Worm (Caenorhabditis elegans): ENCODE data around the gene dlat-1.

The dlat-1 gene

DNA sequence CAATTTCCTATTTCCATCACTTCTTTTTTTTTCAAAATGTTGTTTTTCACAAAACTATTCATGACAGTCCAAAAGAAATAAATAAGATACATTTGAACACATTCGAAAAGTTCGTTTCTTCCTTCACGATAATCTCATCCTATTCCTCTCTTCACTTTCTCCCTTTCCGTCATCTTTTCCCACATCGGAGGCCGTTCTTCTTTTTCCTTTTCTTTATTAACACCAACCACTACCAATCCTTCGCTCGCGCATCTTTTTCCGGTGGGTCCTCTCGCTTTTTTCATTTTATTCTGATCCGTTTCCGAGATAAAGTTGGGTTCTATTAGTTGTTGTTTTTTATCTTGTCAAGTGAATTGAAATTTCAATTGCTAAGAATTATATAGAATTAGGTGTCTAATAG is 48.4 kb upstream of the dlat-1 start:
- TF ChIP-seq nhr-76 (tag; optimal IDR thresholded peaks at IDR 0.05) (no peak), gei-8 (GFP tag; optimal IDR thresholded peaks at IDR 0.05) (no peak), nhr-25 (tag; optimal IDR thresholded peaks at IDR 0.05; ENCODE audit: borderline replicate concordance, insufficient read depth) (no peak), saeg-2 (GFP tag; IDR thresholded peaks at IDR 0.05) (no peak), ama-1 (optimal IDR thresholded peaks at IDR 0.05) (no peak), nhr-42 (GFP tag; IDR thresholded peaks at IDR 0.05) (no peak), Y105C5A.15 (GFP tag; IDR thresholded peaks at IDR 0.05) (no peak), mxl-2 (GFP tag; conservative IDR thresholded peaks at IDR 0.05) (no peak), lim-7 (GFP tag; IDR thresholded peaks at IDR 0.05) (no peak), tra-1 (GFP tag; IDR thresholded peaks at IDR 0.05) (no peak), lin-39 (tag; optimal IDR thresholded peaks at IDR 0.05) (no peak), daf-19 (GFP tag; conservative IDR thresholded peaks at IDR 0.05) (no peak), madf-5 (GFP tag; IDR thresholded peaks at IDR 0.05) (no peak), daf-12 (tag; optimal IDR thresholded peaks at IDR 0.05) (no peak), unc-62 (GFP tag; optimal IDR thresholded peaks at IDR 0.05 in 1 of 2) (no peak), unc-62 (tag; optimal IDR thresholded peaks at IDR 0.05) (no peak), nhr-102 (tag; optimal IDR thresholded peaks at IDR 0.05) (no peak), nhr-11 (tag; optimal IDR thresholded peaks at IDR 0.05) (no peak), mdt-29 (GFP tag; IDR thresholded peaks at IDR 0.05) (no peak), Y75B8A.6 (GFP tag; IDR thresholded peaks at IDR 0.05) (no peak), vab-7 (GFP tag; IDR thresholded peaks at IDR 0.05) (no peak)

DNA sequence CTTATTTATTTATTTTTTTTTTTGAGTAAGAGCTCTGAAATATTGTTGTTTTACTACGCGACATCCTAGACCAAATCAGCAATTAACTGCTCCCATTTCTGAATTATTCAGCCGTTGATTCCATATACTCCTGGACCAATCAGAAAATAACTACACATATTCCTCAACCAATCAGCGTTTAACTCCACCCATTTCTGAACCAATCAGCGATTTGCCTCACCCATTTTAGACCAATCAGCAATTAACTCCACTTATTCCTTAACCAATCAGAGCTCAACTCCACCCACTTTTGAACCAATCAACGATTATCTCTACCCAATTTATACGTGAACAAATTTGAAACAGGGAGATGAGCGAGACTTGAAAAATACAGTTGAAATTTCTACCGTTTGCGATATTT is 46.6 kb upstream of the dlat-1 start:
- TF ChIP-seq aha-1 (tag), result peak; percentile 11
- peak in 1 of 2 experiments; percentile 40 for TF ChIP-seq unc-62 (GFP tag; optimal IDR thresholded peaks at IDR 0.05 in 1 of 2)
- no peak for TF ChIP-seq unc-62 (tag; optimal IDR thresholded peaks at IDR 0.05)
- no peak for TF ChIP-seq daf-19 (GFP tag; conservative IDR thresholded peaks at IDR 0.05)

DNA sequence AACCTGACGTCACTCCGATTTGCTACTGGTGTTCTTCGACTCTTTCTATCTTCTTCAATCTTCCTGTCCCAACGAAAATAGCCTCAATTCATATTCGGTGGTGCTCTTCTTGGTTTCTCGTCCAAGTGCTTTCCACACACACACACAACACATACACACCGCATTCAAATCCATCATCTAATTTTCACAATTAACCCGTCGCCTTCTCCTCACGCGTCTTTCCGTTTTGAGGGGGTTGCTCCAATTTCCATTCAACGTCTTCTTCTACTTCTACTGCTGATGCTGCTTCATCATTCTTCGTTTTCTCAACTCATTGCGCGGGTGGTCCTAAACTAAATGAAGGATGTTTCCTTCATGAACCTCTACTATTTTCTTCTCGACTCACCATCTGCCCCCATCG is 44.0 kb upstream of the dlat-1 start:
- no peak for TF ChIP-seq dmd-8 (GFP tag; IDR thresholded peaks at IDR 0.05)

DNA sequence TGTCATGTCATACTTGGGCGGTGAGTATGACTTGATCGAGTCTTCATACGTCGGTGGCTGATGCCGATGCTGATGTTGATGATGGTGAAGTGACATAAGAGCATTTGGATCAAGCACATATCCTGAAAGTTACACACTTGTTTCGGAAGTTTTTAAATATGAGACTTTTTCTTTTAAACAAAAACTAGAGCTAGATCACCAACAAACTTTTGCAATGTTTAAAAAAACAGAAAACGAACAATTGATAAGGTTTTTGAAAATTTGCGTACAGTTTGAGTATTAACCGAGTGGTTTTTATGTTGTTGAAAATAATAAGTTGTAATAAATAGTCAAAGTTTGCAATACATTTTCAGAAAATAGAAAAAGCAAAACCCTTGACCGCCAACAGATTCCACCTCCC is 37.5 kb upstream of the dlat-1 start, which contains the start of gene R02D5.4:
R02D5.4 (minus strand) TSS at position 101 of the 400 bp plus-strand sequence.
- TF ChIP-seq ceh-20 (GFP tag; IDR thresholded peaks at IDR 0.05), result no peak
- no peak for TF ChIP-seq madf-5 (GFP tag; IDR thresholded peaks at IDR 0.05)
- TF ChIP-seq Y48G9A.11 (GFP tag; IDR thresholded peaks at IDR 0.05), result no peak
- TF ChIP-seq ceh-28 (tag; optimal IDR thresholded peaks at IDR 0.05), result no peak
- TF ChIP-seq zfp-3 (GFP tag; conservative IDR thresholded peaks at IDR 0.05), result no peak
- no peak for TF ChIP-seq php-3 (GFP tag; IDR thresholded peaks at IDR 0.05)
- no peak for TF ChIP-seq nhr-42 (GFP tag; IDR thresholded peaks at IDR 0.05)
- no peak for TF ChIP-seq lin-29 (GFP tag; IDR thresholded peaks at IDR 0.05)
- no peak for TF ChIP-seq set-16 (GFP tag; IDR thresholded peaks at IDR 0.05)
- TF ChIP-seq skn-1 (tag; optimal IDR thresholded peaks at IDR 0.05), result no peak
- no peak for TF ChIP-seq attf-4 (tag; optimal IDR thresholded peaks at IDR 0.05)
- no peak for TF ChIP-seq unc-130 (GFP tag; optimal IDR thresholded peaks at IDR 0.05)
- TF ChIP-seq zfp-2 (tag; optimal IDR thresholded peaks at IDR 0.05), result no peak
- TF ChIP-seq mes-2 (tag; optimal IDR thresholded peaks at IDR 0.05; ENCODE audit: poor library complexity, severe bottlenecking), result no peak
- no peak for TF ChIP-seq dmd-9 (GFP tag; IDR thresholded peaks at IDR 0.05)
- no peak for TF ChIP-seq vab-7 (GFP tag; IDR thresholded peaks at IDR 0.05)
- TF ChIP-seq lin-1 (GFP tag; IDR thresholded peaks at IDR 0.05), result no peak
- no peak for TF ChIP-seq mep-1 (tag; optimal IDR thresholded peaks at IDR 0.05)

All from whole organism, L4 larva.